Worm (Caenorhabditis elegans) whole organism, midembryonic: ENCODE results near the gene haf-2.

ENCODE experiments used
- T22C8.4 ChIP-seq: fragments of 200-800 bp; sonication (Bioruptor generic); IDR thresholded peaks from 2 replicates; pipeline ENCODE4 v1.3.6; 2022; ENCODE audit warnings: missing genetic modification characterization, missing compliant biosample characterization
- cog-1 ChIP-seq: sonication (generic microtip); optimal IDR thresholded peaks from 2 replicates; lab custom pipeline; 2016; ENCODE audit warnings: missing genetic modification characterization, missing compliant biosample characterization
- flt-1 ChIP-seq: fragments of 200-800 bp; sonication (Bioruptor generic); IDR thresholded peaks from 2 replicates; pipeline ENCODE4 v1.3.6; 2022; ENCODE audit warnings: missing genetic modification characterization, missing compliant biosample characterization
- klf-2 ChIP-seq: fragments of 200-800 bp; sonication (Bioruptor generic); conservative IDR thresholded peaks from 2 replicates; pipeline ENCODE4 v1.3.6; 2022; ENCODE audit warnings: missing genetic modification reagents, missing genetic modification characterization, missing compliant biosample characterization
- med-1 ChIP-seq: sonication (generic microtip); optimal IDR thresholded peaks from 2 replicates; lab custom pipeline; 2017; ENCODE audit warnings: missing genetic modification characterization, mild to moderate bottlenecking, missing compliant biosample characterization, antibody characterized with exemption, missing genetic modification reagents; ENCODE audit not compliant: insufficient read depth
- ref-1 ChIP-seq: fragments of 200-800 bp; sonication (Bioruptor generic); conservative IDR thresholded peaks from 2 replicates; pipeline ENCODE4 v1.3.6; 2022; ENCODE audit warnings: missing genetic modification reagents, missing genetic modification characterization, missing compliant biosample characterization
- tab-1 ChIP-seq: fragments of 200-800 bp; sonication (Bioruptor generic); IDR thresholded peaks from 2 replicates; pipeline ENCODE4 v1.3.6; 2022; ENCODE audit warnings: missing genetic modification characterization, missing compliant biosample characterization
- ztf-23 ChIP-seq: fragments of 200-800 bp; sonication (Bioruptor generic); IDR thresholded peaks from 2 replicates; pipeline ENCODE4 v1.3.6; 2022; ENCODE audit warnings: missing genetic modification reagents, missing genetic modification characterization, missing compliant biosample characterization
- ztf-29 ChIP-seq: fragments of 200-800 bp; sonication (Bioruptor generic); IDR thresholded peaks from 2 replicates; pipeline ENCODE4 v1.3.6; 2022; ENCODE audit warnings: missing genetic modification reagents, missing genetic modification characterization, missing compliant biosample characterization

haf-2 gene

ce11 chrII:7356326-7356725, at the start of gene haf-2:
TSS of gene haf-2 (minus strand) at chrII:7356426.
- TF ChIP-seq ztf-29 (GFP tag; lab: Robert Waterston, UW) (no peak), klf-2 (GFP tag; lab: Robert Waterston, UW) (no peak), med-1 (no peak), ref-1 (GFP tag; lab: Robert Waterston, UW) (no peak), tab-1 (GFP tag; lab: Robert Waterston, UW) (no peak), cog-1 (tag; lab: Kevin White, UChicago) (no peak), ztf-23 (GFP tag; lab: Robert Waterston, UW) (no peak), T22C8.4 (GFP tag; lab: Robert Waterston, UW) (no peak)

ce11 chrII:7405262-7405661, 49.0 kb upstream of the haf-2 start:
- TF ChIP-seq T22C8.4 (GFP tag; lab: Robert Waterston, UW) (no peak), flt-1 (no peak), klf-2 (GFP tag; lab: Robert Waterston, UW) (no peak), ref-1 (GFP tag; lab: Robert Waterston, UW) (no peak), ztf-29 (GFP tag; lab: Robert Waterston, UW) (no peak), tab-1 (GFP tag; lab: Robert Waterston, UW) (no peak), ztf-23 (GFP tag; lab: Robert Waterston, UW) (no peak), cog-1 (tag; lab: Kevin White, UChicago) (no peak), med-1 (no peak)

- no peak for TF ChIP-seq med-1
- no peak for TF ChIP-seq ztf-29 (GFP tag; lab: Robert Waterston, UW)
- no peak for TF ChIP-seq klf-2 (GFP tag; lab: Robert Waterston, UW)
- TF ChIP-seq cog-1 (tag; lab: Kevin White, UChicago), result no peak
- TF ChIP-seq ref-1 (GFP tag; lab: Robert Waterston, UW), result no peak
These were observed 47.8 kb upstream of the haf-2 start for ce11 chrII:7404001-7404400.

ce11 chrII:7402625-7403024, 46.4 kb upstream of the haf-2 start, which contains the start of gene nas-7:
TSS of gene nas-7 (minus strand) at chrII:7402725.
- TF ChIP-seq T22C8.4 (GFP tag; lab: Robert Waterston, UW) (no peak), klf-2 (GFP tag; lab: Robert Waterston, UW) (no peak), cog-1 (tag; lab: Kevin White, UChicago) (no peak), tab-1 (GFP tag; lab: Robert Waterston, UW) (no peak), med-1 (no peak), ztf-23 (GFP tag; lab: Robert Waterston, UW) (no peak), flt-1 (no peak), ref-1 (GFP tag; lab: Robert Waterston, UW) (no peak), ztf-29 (GFP tag; lab: Robert Waterston, UW) (no peak)

- TF ChIP-seq T22C8.4 (GFP tag; lab: Robert Waterston, UW) (no peak), ref-1 (GFP tag; lab: Robert Waterston, UW) (no peak), ztf-23 (GFP tag; lab: Robert Waterston, UW) (no peak), cog-1 (tag; lab: Kevin White, UChicago) (no peak), ztf-29 (GFP tag; lab: Robert Waterston, UW) (no peak), med-1 (no peak), flt-1 (no peak), tab-1 (GFP tag; lab: Robert Waterston, UW) (no peak), klf-2 (GFP tag; lab: Robert Waterston, UW) (no peak)
These were observed 42.5 kb upstream of the haf-2 start, which contains the start of gene C07D10.1 for ce11 chrII:7398712-7399111. TSS of gene C07D10.1 (plus strand) at chrII:7399012.

ce11 chrII:7397273-7397840, 41.1 kb upstream of the haf-2 start:
- no peak for TF ChIP-seq ztf-29 (GFP tag; lab: Robert Waterston, UW)
- TF ChIP-seq ref-1 (GFP tag; lab: Robert Waterston, UW), result no peak
- TF ChIP-seq klf-2 (GFP tag; lab: Robert Waterston, UW), result no peak
- no peak for TF ChIP-seq T22C8.4 (GFP tag; lab: Robert Waterston, UW)
- no peak for TF ChIP-seq ztf-23 (GFP tag; lab: Robert Waterston, UW)
- no peak for TF ChIP-seq tab-1 (GFP tag; lab: Robert Waterston, UW)
- no peak for TF ChIP-seq med-1
- no peak for TF ChIP-seq cog-1 (tag; lab: Kevin White, UChicago)
- TF ChIP-seq flt-1, result no peak

- TF ChIP-seq tab-1 (GFP tag; lab: Robert Waterston, UW), result no peak
- no peak for TF ChIP-seq cog-1 (tag; lab: Kevin White, UChicago)
These were observed 39.9 kb upstream of the haf-2 start for ce11 chrII:7396081-7396480.

ce11 chrII:7394690-7395054, 38.4 kb upstream of the haf-2 start, which contains the start of gene bath-44:
TSS of gene bath-44 (plus strand) at chrII:7394955.
- no peak for TF ChIP-seq flt-1
- TF ChIP-seq ztf-23 (GFP tag; lab: Robert Waterston, UW), result no peak
- TF ChIP-seq T22C8.4 (GFP tag; lab: Robert Waterston, UW), result no peak
- TF ChIP-seq ztf-29 (GFP tag; lab: Robert Waterston, UW), result no peak
- TF ChIP-seq ref-1 (GFP tag; lab: Robert Waterston, UW), result no peak
- no peak for TF ChIP-seq cog-1 (tag; lab: Kevin White, UChicago)
- TF ChIP-seq med-1, result no peak
- TF ChIP-seq klf-2 (GFP tag; lab: Robert Waterston, UW), result no peak
- no peak for TF ChIP-seq tab-1 (GFP tag; lab: Robert Waterston, UW)

- TF ChIP-seq klf-2 (GFP tag; lab: Robert Waterston, UW), result no peak
- TF ChIP-seq tab-1 (GFP tag; lab: Robert Waterston, UW), result no peak
- TF ChIP-seq ref-1 (GFP tag; lab: Robert Waterston, UW), result no peak
- no peak for TF ChIP-seq T22C8.4 (GFP tag; lab: Robert Waterston, UW)
- TF ChIP-seq med-1, result no peak
- TF ChIP-seq cog-1 (tag; lab: Kevin White, UChicago), result no peak
- no peak for TF ChIP-seq ztf-23 (GFP tag; lab: Robert Waterston, UW)
- TF ChIP-seq ztf-29 (GFP tag; lab: Robert Waterston, UW), result no peak
- TF ChIP-seq flt-1, result no peak
These were observed 37.9 kb upstream of the haf-2 start for ce11 chrII:7393922-7394689.
